In genomic region chr3R:18049272-18050015, dm6 we compare ENCODE assay signal across 2 fruit fly cellular contexts.
A peak's percentile ranks its signal among the peaks of the same experiment; 100 is the strongest.
TF ChIP-seq lines count a peak whose summit lies in the region.

No protein-coding gene starts in this region.

TF ChIP-seq in whole organism, embryonic, 481 proteins besides CTCF, POLR2A, EP300 and RAD21 (continued from another document and continues in another):
- TF ChIP-seq CG11723 (GFP tag; optimal IDR thresholded peaks at IDR 0.05; lab: Kevin White, UChicago) (peak; percentile 63), repo (GFP tag; optimal IDR thresholded peaks at IDR 0.05; lab: Kevin White, UChicago) (no peak), CG13775 (GFP tag; optimal IDR thresholded peaks at IDR 0.05; lab: Kevin White, UChicago) (peak; percentile 80), tx (GFP tag; optimal IDR thresholded peaks at IDR 0.05; lab: Kevin White, UChicago) (no peak), CG13287 (GFP tag; IDR thresholded peaks at IDR 0.05; lab: Robert Waterston, UW; ENCODE audit: partially characterized antibody) (no peak), CG30431 (GFP tag; optimal IDR thresholded peaks at IDR 0.05; lab: Kevin White, UChicago) (peak; percentile 73), dm (GFP tag; optimal IDR thresholded peaks at IDR 0.05; lab: Kevin White, UChicago) (peak; percentile 4), danr (GFP tag; IDR thresholded peaks at IDR 0.05; lab: Robert Waterston, UW) (no peak), MTF-1 (GFP tag; optimal IDR thresholded peaks at IDR 0.05; lab: Kevin White, UChicago; ENCODE audit: borderline replicate concordance) (no peak), trem (tag; optimal IDR thresholded peaks at IDR 0.05; lab: Kevin White, UChicago) (peak; percentile 34), CG32767 (GFP tag; IDR thresholded peaks at IDR 0.05; lab: Robert Waterston, UW) (peak; percentile 9; the same call in 1 of the 2 replicates), cas (GFP tag; IDR thresholded peaks at IDR 0.05; lab: Robert Waterston, UW) (no peak), Bteb2 (GFP tag; optimal IDR thresholded peaks at IDR 0.05; lab: Kevin White, UChicago) (no peak), dan (GFP tag; IDR thresholded peaks at IDR 0.05; lab: Robert Waterston, UW) (no peak), CG15011 (GFP tag; optimal IDR thresholded peaks at IDR 0.05; lab: Kevin White, UChicago) (peak; percentile 35), D (optimal IDR thresholded peaks at IDR 0.05; lab: Kevin White, UChicago) (no peak), D (GFP tag; optimal IDR thresholded peaks at IDR 0.05; lab: Kevin White, UChicago) (peak; percentile 70), CG8089 (GFP tag; optimal IDR thresholded peaks at IDR 0.05; lab: Kevin White, UChicago) (no peak), Hr78 (GFP tag; optimal IDR thresholded peaks at IDR 0.05; lab: Kevin White, UChicago) (peak in 1 of 2 experiments; percentile 31), Antp (GFP tag; optimal IDR thresholded peaks at IDR 0.05; lab: Kevin White, UChicago) (peak; percentile 27), seq (GFP tag; IDR thresholded peaks at IDR 0.05; lab: Robert Waterston, UW) (peak; percentile 25; the same call in 1 of the 2 replicates), CG10431 (GFP tag; optimal IDR thresholded peaks at IDR 0.05; lab: Kevin White, UChicago) (no peak), CG4360 (GFP tag; IDR thresholded peaks at IDR 0.05; lab: Robert Waterston, UW) (no peak), CG4820 (GFP tag; optimal IDR thresholded peaks at IDR 0.05; lab: Kevin White, UChicago) (peak; percentile 65), pfk (GFP tag; optimal IDR thresholded peaks at IDR 0.05; lab: Kevin White, UChicago) (no peak), pnt (GFP tag; optimal IDR thresholded peaks at IDR 0.05; lab: Kevin White, UChicago) (peak; percentile 18), gsb (GFP tag; IDR thresholded peaks at IDR 0.05; lab: Robert Waterston, UW) (no peak), NfI (GFP tag; optimal IDR thresholded peaks at IDR 0.05; lab: Kevin White, UChicago) (peak; percentile 63), yki (optimal IDR thresholded peaks at IDR 0.05; lab: Kevin White, UChicago) (no peak), CG10654 (GFP tag; optimal IDR thresholded peaks at IDR 0.05; lab: Kevin White, UChicago) (peak; percentile 52), TFAM (GFP tag; optimal IDR thresholded peaks at IDR 0.05; lab: Kevin White, UChicago) (no peak), CG10209 (GFP tag; optimal IDR thresholded peaks at IDR 0.05; lab: Kevin White, UChicago) (peak; percentile 78), CG9932 (GFP tag; IDR thresholded peaks at IDR 0.05; lab: Robert Waterston, UW) (peak; percentile 47), CG14441 (GFP tag; IDR thresholded peaks at IDR 0.05; lab: Robert Waterston, UW) (no peak), CG18764 (GFP tag; optimal IDR thresholded peaks at IDR 0.05; lab: Kevin White, UChicago) (peak; percentile 38), gt (GFP tag; IDR thresholded peaks at IDR 0.05; lab: Robert Waterston, UW) (no peak), ap (GFP tag; IDR thresholded peaks at IDR 0.05; lab: Robert Waterston, UW) (peak; percentile 41; the same call in 1 of the 2 replicates), CG11695 (GFP tag; IDR thresholded peaks at IDR 0.05; lab: Robert Waterston, UW) (peak; percentile 37; the same call in 1 of the 3 replicates), Side (GFP tag; optimal IDR thresholded peaks at IDR 0.05; lab: Kevin White, UChicago) (no peak), Ets97D (GFP tag; optimal IDR thresholded peaks at IDR 0.05; lab: Kevin White, UChicago) (no peak), CG3407 (GFP tag; optimal IDR thresholded peaks at IDR 0.05; lab: Kevin White, UChicago) (peak; percentile 54), Mrtf (GFP tag; IDR thresholded peaks at IDR 0.05; lab: Robert Waterston, UW) (no peak), ac (GFP tag; optimal IDR thresholded peaks at IDR 0.05; lab: Kevin White, UChicago) (peak; percentile 61), CG15269 (tag; optimal IDR thresholded peaks at IDR 0.05; lab: Kevin White, UChicago) (peak; percentile 76), tna (GFP tag; IDR thresholded peaks at IDR 0.05; lab: Robert Waterston, UW; ENCODE audit: partially characterized antibody) (no peak), GATAe (GFP tag; conservative IDR thresholded peaks at IDR 0.05; lab: Robert Waterston, UW) (no peak), CG18262 (tag; optimal IDR thresholded peaks at IDR 0.05; lab: Kevin White, UChicago) (peak; percentile 87), Poxn (GFP tag; IDR thresholded peaks at IDR 0.05; lab: Robert Waterston, UW) (no peak), CG4328 (GFP tag; optimal IDR thresholded peaks at IDR 0.05; lab: Kevin White, UChicago) (peak; percentile 41), CG15479 (GFP tag; optimal IDR thresholded peaks at IDR 0.05; lab: Kevin White, UChicago) (no peak), unpg (GFP tag; optimal IDR thresholded peaks at IDR 0.05; lab: Kevin White, UChicago) (peak; percentile 65), Blimp-1 (GFP tag; optimal IDR thresholded peaks at IDR 0.05; lab: Kevin White, UChicago) (peak; percentile 67), CG10462 (GFP tag; optimal IDR thresholded peaks at IDR 0.05; lab: Kevin White, UChicago) (peak; percentile 61), CG11093 (GFP tag; IDR thresholded peaks at IDR 0.05; lab: Robert Waterston, UW) (no peak), C15 (GFP tag; IDR thresholded peaks at IDR 0.05; lab: Robert Waterston, UW) (no peak), H2.0 (GFP tag; IDR thresholded peaks at IDR 0.05; lab: Robert Waterston, UW) (peak; percentile 26; the same call in 1 of the 2 replicates), mam (GFP tag; optimal IDR thresholded peaks at IDR 0.05; lab: Kevin White, UChicago) (peak; percentile 26), hb (GFP tag; IDR thresholded peaks at IDR 0.05; lab: Robert Waterston, UW; ENCODE audit: partially characterized antibody) (no peak), Dip2 (GFP tag; IDR thresholded peaks at IDR 0.05; lab: Robert Waterston, UW) (no peak), CG17385 (GFP tag; optimal IDR thresholded peaks at IDR 0.05; lab: Kevin White, UChicago) (peak; percentile 63), CG12219 (GFP tag; optimal IDR thresholded peaks at IDR 0.05; lab: Kevin White, UChicago) (peak; percentile 29), Sry-β (GFP tag; optimal IDR thresholded peaks at IDR 0.05; lab: Kevin White, UChicago) (no peak), peb (GFP tag; IDR thresholded peaks at IDR 0.05; lab: Robert Waterston, UW) (no peak), CG30403 (GFP tag; optimal IDR thresholded peaks at IDR 0.05; lab: Kevin White, UChicago) (peak; percentile 83), CG9215 (GFP tag; IDR thresholded peaks at IDR 0.05; lab: Robert Waterston, UW) (0 out of 2 replicates have a peak, but pooled peaks have one; percentile 15), twi (tag; optimal IDR thresholded peaks at IDR 0.05; lab: Kevin White, UChicago) (no peak)

TF ChIP-seq in whole organism, prepupa, 60 proteins besides CTCF, POLR2A, EP300 and RAD21 (continued from another document):
- TF ChIP-seq CG11762 (GFP tag; optimal IDR thresholded peaks at IDR 0.05; lab: Kevin White, UChicago; ENCODE audit: insufficient read depth) (peak; percentile 48), Sox15 (GFP tag; optimal IDR thresholded peaks at IDR 0.05; lab: Kevin White, UChicago) (peak; percentile 30), Sox14 (GFP tag; optimal IDR thresholded peaks at IDR 0.05; lab: Kevin White, UChicago) (peak; percentile 52), CG6792 (GFP tag; optimal IDR thresholded peaks at IDR 0.05; lab: Kevin White, UChicago) (peak; percentile 61), vri (GFP tag; optimal IDR thresholded peaks at IDR 0.05; lab: Kevin White, UChicago) (no peak), Met (GFP tag; optimal IDR thresholded peaks at IDR 0.05; lab: Kevin White, UChicago) (peak; percentile 45), OdsH (GFP tag; optimal IDR thresholded peaks at IDR 0.05; lab: Kevin White, UChicago) (peak; percentile 74), Hr39 (GFP tag; optimal IDR thresholded peaks at IDR 0.05; lab: Kevin White, UChicago) (peak; percentile 33), fkh (GFP tag; optimal IDR thresholded peaks at IDR 0.05; lab: Kevin White, UChicago) (no peak), Blimp-1 (GFP tag; optimal IDR thresholded peaks at IDR 0.05; lab: Kevin White, UChicago) (peak; percentile 19), cyc (GFP tag; optimal IDR thresholded peaks at IDR 0.05; lab: Kevin White, UChicago) (peak; percentile 52), CG7368 (GFP tag; optimal IDR thresholded peaks at IDR 0.05; lab: Kevin White, UChicago) (peak; percentile 39), CG32006 (GFP tag; optimal IDR thresholded peaks at IDR 0.05; lab: Kevin White, UChicago) (peak; percentile 78), spab (GFP tag; optimal IDR thresholded peaks at IDR 0.05; lab: Kevin White, UChicago) (peak; percentile 69), Eip75B (GFP tag; optimal IDR thresholded peaks at IDR 0.05; lab: Kevin White, UChicago) (peak; percentile 72), CG11294 (GFP tag; IDR thresholded peaks at IDR 0.05; lab: Robert Waterston, UW) (no peak; the same call in 1 of the 2 replicates), pdm3 (GFP tag; optimal IDR thresholded peaks at IDR 0.05; lab: Kevin White, UChicago) (peak; percentile 64), CG15336 (GFP tag; IDR thresholded peaks at IDR 0.05; lab: Robert Waterston, UW) (peak; percentile 61; the same call in 1 of the 2 replicates), Hr4 (GFP tag; optimal IDR thresholded peaks at IDR 0.05; lab: Kevin White, UChicago) (peak; percentile 64), CG8632 (GFP tag; optimal IDR thresholded peaks at IDR 0.05; lab: Kevin White, UChicago) (peak; percentile 51), eg (GFP tag; IDR thresholded peaks at IDR 0.05; lab: Robert Waterston, UW) (peak; percentile 12; the same call in 1 of the 3 replicates), salr (GFP tag; optimal IDR thresholded peaks at IDR 0.05; lab: Kevin White, UChicago) (peak in 1 of 2 experiments; percentile 79), fd59A (GFP tag; optimal IDR thresholded peaks at IDR 0.05; lab: Kevin White, UChicago) (peak; percentile 63), Lpt (GFP tag; optimal IDR thresholded peaks at IDR 0.05; lab: Kevin White, UChicago) (peak; percentile 38), CG10669 (GFP tag; optimal IDR thresholded peaks at IDR 0.05; lab: Kevin White, UChicago) (peak; percentile 73), dac (GFP tag; optimal IDR thresholded peaks at IDR 0.05; lab: Kevin White, UChicago) (peak; percentile 6), Smox (GFP tag; optimal IDR thresholded peaks at IDR 0.05; lab: Kevin White, UChicago) (peak; percentile 43), acj6 (GFP tag; optimal IDR thresholded peaks at IDR 0.05; lab: Kevin White, UChicago) (peak; percentile 71), ss (GFP tag; optimal IDR thresholded peaks at IDR 0.05; lab: Kevin White, UChicago) (peak; percentile 30 to 60), CG16779 (tag; optimal IDR thresholded peaks at IDR 0.05; lab: Kevin White, UChicago) (peak; percentile 30), achi (GFP tag; optimal IDR thresholded peaks at IDR 0.05; lab: Kevin White, UChicago) (peak; percentile 73), CG6808 (GFP tag; optimal IDR thresholded peaks at IDR 0.05; lab: Kevin White, UChicago) (peak; percentile 69), esn (GFP tag; optimal IDR thresholded peaks at IDR 0.05; lab: Kevin White, UChicago) (peak; percentile 52), CG3919 (GFP tag; optimal IDR thresholded peaks at IDR 0.05; lab: Kevin White, UChicago) (peak; percentile 71), Ets96B (tag; optimal IDR thresholded peaks at IDR 0.05; lab: Kevin White, UChicago) (peak; percentile 76), svp (GFP tag; lab: Kevin White, UChicago) (no peak), Gug (GFP tag; IDR thresholded peaks at IDR 0.05; lab: Robert Waterston, UW) (no peak), CG9139 (GFP tag; optimal IDR thresholded peaks at IDR 0.05; lab: Kevin White, UChicago) (peak; percentile 37)
